Worm (Caenorhabditis elegans) whole organism, mixed stage, embryonic: Measurements from ENCODE around the gene W03C9.1.

Experiments used
- M03D4.4 ChIP-seq: sonication (generic microtip); optimal IDR thresholded peaks from 2 replicates; lab custom pipeline; 2017; ENCODE audit warnings: mild to moderate bottlenecking, missing genetic modification characterization, missing compliant biosample characterization
- bed-3 ChIP-seq: fragments of 200-800 bp; sonication (Bioruptor generic); optimal IDR thresholded peaks from 3 replicates; lab custom pipeline; 2018; ENCODE audit warnings: mild to moderate bottlenecking, missing genetic modification characterization, moderate library complexity, missing compliant biosample characterization
- blmp-1 ChIP-seq: fragments of 150-350 bp; optimal IDR thresholded peaks from 2 replicates; lab custom pipeline; 2014; ENCODE audit warnings: missing biosample characterization, missing genetic modification characterization
- ceh-39 ChIP-seq: fragments of 150-350 bp; optimal IDR thresholded peaks from 2 replicates; lab custom pipeline; 2014; ENCODE audit warnings: missing biosample characterization, missing genetic modification characterization
- ceh-83 ChIP-seq: fragments of 200-800 bp; sonication (Bioruptor generic); optimal IDR thresholded peaks from 2 replicates; lab custom pipeline; 2018; ENCODE audit warnings: mild to moderate bottlenecking, missing genetic modification characterization, missing compliant biosample characterization
- ces-1 ChIP-seq: fragments of 150-350 bp; optimal IDR thresholded peaks from 2 replicates; lab custom pipeline; 2014; ENCODE audit warnings: missing biosample characterization, missing genetic modification reagents, missing genetic modification characterization
- cnd-1 ChIP-seq: fragments of 200-800 bp; sonication (Bioruptor generic); optimal IDR thresholded peaks from 2 replicates; lab custom pipeline; 2018; ENCODE audit warnings: mild to moderate bottlenecking, missing genetic modification characterization, missing compliant biosample characterization
- drap-1 ChIP-seq: fragments of 200-800 bp; sonication (Bioruptor generic); optimal IDR thresholded peaks from 3 replicates; lab custom pipeline; 2018; ENCODE audit warnings: mild to moderate bottlenecking, missing genetic modification characterization, missing compliant biosample characterization
- elt-1 ChIP-seq: sonication (generic microtip); optimal IDR thresholded peaks from 2 replicates; lab custom pipeline; 2017; ENCODE audit warnings: missing genetic modification characterization, mild to moderate bottlenecking, missing compliant biosample characterization, antibody characterized with exemption, moderate library complexity, borderline replicate concordance; ENCODE audit not compliant: insufficient read depth
- flh-1 ChIP-seq: fragments of 200-800 bp; sonication (Bioruptor generic); optimal IDR thresholded peaks from 2 replicates; lab custom pipeline; 2018; ENCODE audit warnings: mild to moderate bottlenecking, missing genetic modification characterization, moderate library complexity, missing compliant biosample characterization
- ham-2 ChIP-seq: fragments of 200-800 bp; sonication (Bioruptor generic); optimal IDR thresholded peaks from 2 replicates; lab custom pipeline; 2018; ENCODE audit warnings: mild to moderate bottlenecking, missing genetic modification characterization, missing compliant biosample characterization
- hlh-1 ChIP-seq: fragments of 150-350 bp; optimal IDR thresholded peaks from 2 replicates; lab custom pipeline; 2014; ENCODE audit warnings: missing biosample characterization, missing genetic modification reagents, missing genetic modification characterization
- lin-13 ChIP-seq: fragments of 150-350 bp; optimal IDR thresholded peaks from 2 replicates; lab custom pipeline; 2014; ENCODE audit warnings: missing biosample characterization, missing genetic modification characterization
- lsy-2 ChIP-seq: fragments of 150-350 bp; optimal IDR thresholded peaks from 2 replicates; lab custom pipeline; 2014; ENCODE audit warnings: missing biosample characterization, missing genetic modification characterization
- mep-1 ChIP-seq: fragments of 150-350 bp; optimal IDR thresholded peaks from 2 replicates; lab custom pipeline; 2017; ENCODE audit warnings: missing biosample characterization, missing genetic modification reagents, missing genetic modification characterization, inconsistent platforms
- mls-2 ChIP-seq: sonication (generic microtip); optimal IDR thresholded peaks from 2 replicates; lab custom pipeline; 2016; ENCODE audit warnings: mild to moderate bottlenecking, missing genetic modification characterization, moderate library complexity, missing compliant biosample characterization
- nhr-12 ChIP-seq: fragments of 150-350 bp; optimal IDR thresholded peaks from 2 replicates; lab custom pipeline; 2014; ENCODE audit warnings: missing biosample characterization, missing genetic modification characterization
- nhr-2 ChIP-seq: fragments of 150-350 bp; optimal IDR thresholded peaks from 2 replicates; lab custom pipeline; 2014; ENCODE audit warnings: missing biosample characterization, missing genetic modification characterization
- nhr-237 ChIP-seq: fragments of 150-350 bp; optimal IDR thresholded peaks from 2 replicates; lab custom pipeline; 2014; ENCODE audit warnings: missing biosample characterization, missing genetic modification characterization
- nhr-28 ChIP-seq: fragments of 150-350 bp; optimal IDR thresholded peaks from 2 replicates; lab custom pipeline; 2014; ENCODE audit warnings: missing biosample characterization, missing genetic modification characterization
- nhr-76 ChIP-seq: sonication (generic microtip); optimal IDR thresholded peaks from 2 replicates; lab custom pipeline; 2017; ENCODE audit warnings: missing biosample characterization, missing genetic modification characterization
- pha-4 ChIP-seq: fragments of 150-350 bp; optimal IDR thresholded peaks from 2 replicates; lab custom pipeline; 2018; ENCODE audit warnings: missing biosample characterization, missing genetic modification reagents, missing genetic modification characterization
- sem-2 ChIP-seq: fragments of 200-800 bp; sonication (Bioruptor generic); optimal IDR thresholded peaks from 2 replicates; lab custom pipeline; 2018; ENCODE audit warnings: mild to moderate bottlenecking, missing genetic modification characterization, missing compliant biosample characterization
- snpc-4 ChIP-seq: fragments of 150-350 bp; optimal IDR thresholded peaks from 2 replicates; lab custom pipeline; 2014; ENCODE audit warnings: missing biosample characterization, missing genetic modification characterization
- sptf-1 ChIP-seq: sonication (generic microtip); optimal IDR thresholded peaks from 2 replicates; lab custom pipeline; 2017; ENCODE audit warnings: mild to moderate bottlenecking, missing genetic modification characterization, moderate library complexity, missing compliant biosample characterization
- tbx-8 ChIP-seq: fragments of 200-800 bp; sonication (Bioruptor generic); optimal IDR thresholded peaks from 2 replicates; lab custom pipeline; 2018; ENCODE audit warnings: mild to moderate bottlenecking, missing genetic modification characterization, moderate library complexity, missing compliant biosample characterization
- unc-120 ChIP-seq: sonication (generic microtip); optimal IDR thresholded peaks from 2 replicates; lab custom pipeline; 2017; ENCODE audit warnings: missing genetic modification characterization, missing compliant biosample characterization; ENCODE audit not compliant: poor library complexity, severe bottlenecking
- unc-39 ChIP-seq: fragments of 150-350 bp; optimal IDR thresholded peaks from 2 replicates; lab custom pipeline; 2014; ENCODE audit warnings: missing biosample characterization, missing genetic modification characterization
- unc-62 ChIP-seq: fragments of 150-350 bp; optimal IDR thresholded peaks from 2 replicates; lab custom pipeline; 2014; ENCODE audit warnings: missing biosample characterization, missing genetic modification reagents, missing genetic modification characterization
- zip-8 ChIP-seq: fragments of 150-350 bp; optimal IDR thresholded peaks from 2 replicates; lab custom pipeline; 2014; ENCODE audit warnings: missing biosample characterization, missing genetic modification characterization
- ztf-11 ChIP-seq: fragments of 150-350 bp; optimal IDR thresholded peaks from 2 replicates; lab custom pipeline; 2014; ENCODE audit warnings: missing biosample characterization, missing genetic modification characterization

The W03C9.1 gene

DNA sequence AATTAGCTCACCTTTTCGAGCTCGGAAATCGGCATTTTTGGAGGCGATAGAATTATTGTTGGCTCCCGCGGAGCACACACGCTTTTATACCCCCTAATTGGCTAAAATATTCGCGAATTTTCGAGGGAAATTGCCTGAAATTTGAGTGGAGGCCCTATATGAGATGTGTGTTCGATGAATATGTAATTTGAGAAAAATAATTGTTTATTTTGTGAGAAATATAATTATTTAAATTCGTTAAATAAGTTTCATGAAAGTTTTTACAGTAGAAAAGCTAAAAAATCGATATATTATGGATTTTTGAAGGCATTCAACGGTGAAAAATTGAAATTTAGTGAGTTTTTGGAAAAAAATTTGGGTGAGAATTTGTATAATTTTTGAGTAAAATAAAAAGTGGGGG lies 11.7 kb upstream of the W03C9.1 start, which contains the start of gene acbp-6:
TSS of gene acbp-6 (minus strand) at position 101 of the 400 bp plus-strand sequence.
- TF ChIP-seq cnd-1 (no peak), pha-4 (tag; lab: Kevin White, UChicago) (no peak), unc-62 (GFP tag; lab: Kevin White, UChicago) (no peak), bed-3 (GFP tag; lab: Kevin White, UChicago) (no peak), mls-2 (tag; lab: Kevin White, UChicago) (no peak), tbx-8 (no peak)
- TF ChIP-seq, all 35 proteins: peak for 0

DNA sequence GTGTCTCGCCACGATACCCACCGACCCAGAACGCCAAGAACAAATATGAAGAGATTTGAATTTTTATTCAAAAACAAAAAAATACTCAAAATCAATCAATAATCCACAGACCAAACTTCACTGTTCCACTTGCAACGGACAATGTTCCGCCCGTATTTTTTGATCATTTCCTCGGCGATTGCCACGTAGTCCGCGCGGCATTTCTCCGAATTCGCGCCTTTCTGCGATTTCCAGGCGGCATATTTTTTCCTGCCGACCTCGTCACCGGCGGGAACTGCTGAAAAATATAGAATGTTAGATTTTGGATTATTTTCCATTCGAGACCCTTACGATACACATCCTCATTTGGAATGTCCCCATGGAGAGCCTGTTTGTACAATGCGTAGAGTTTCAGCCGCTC lies 10.3 kb upstream of the W03C9.1 start:
- TF ChIP-seq flh-1 (GFP tag; lab: Kevin White, UChicago), result no peak
- TF ChIP-seq M03D4.4 (tag; lab: Kevin White, UChicago), result no peak
- TF ChIP-seq lin-13 (tag; lab: Kevin White, UChicago), result no peak
- no peak for TF ChIP-seq snpc-4 (tag; lab: Kevin White, UChicago)
- TF ChIP-seq pha-4 (tag; lab: Kevin White, UChicago), result no peak
- no peak for TF ChIP-seq ces-1
- no peak for TF ChIP-seq ceh-83
- no peak for TF ChIP-seq elt-1
- no peak for TF ChIP-seq lsy-2 (tag; lab: Kevin White, UChicago)
- TF ChIP-seq unc-120 (tag; lab: Kevin White, UChicago), result no peak
- TF ChIP-seq hlh-1 (tag; lab: Kevin White, UChicago), result no peak
- no peak for TF ChIP-seq zip-8 (tag; lab: Kevin White, UChicago)
- TF ChIP-seq sem-2 (GFP tag; lab: Kevin White, UChicago), result no peak
- TF ChIP-seq nhr-2, result no peak
- TF ChIP-seq nhr-76 (tag; lab: Kevin White, UChicago), result no peak
- no peak for TF ChIP-seq nhr-28 (tag; lab: Kevin White, UChicago)
- no peak for TF ChIP-seq nhr-12 (tag; lab: Kevin White, UChicago)
- TF ChIP-seq nhr-237 (tag; lab: Kevin White, UChicago), result no peak

DNA sequence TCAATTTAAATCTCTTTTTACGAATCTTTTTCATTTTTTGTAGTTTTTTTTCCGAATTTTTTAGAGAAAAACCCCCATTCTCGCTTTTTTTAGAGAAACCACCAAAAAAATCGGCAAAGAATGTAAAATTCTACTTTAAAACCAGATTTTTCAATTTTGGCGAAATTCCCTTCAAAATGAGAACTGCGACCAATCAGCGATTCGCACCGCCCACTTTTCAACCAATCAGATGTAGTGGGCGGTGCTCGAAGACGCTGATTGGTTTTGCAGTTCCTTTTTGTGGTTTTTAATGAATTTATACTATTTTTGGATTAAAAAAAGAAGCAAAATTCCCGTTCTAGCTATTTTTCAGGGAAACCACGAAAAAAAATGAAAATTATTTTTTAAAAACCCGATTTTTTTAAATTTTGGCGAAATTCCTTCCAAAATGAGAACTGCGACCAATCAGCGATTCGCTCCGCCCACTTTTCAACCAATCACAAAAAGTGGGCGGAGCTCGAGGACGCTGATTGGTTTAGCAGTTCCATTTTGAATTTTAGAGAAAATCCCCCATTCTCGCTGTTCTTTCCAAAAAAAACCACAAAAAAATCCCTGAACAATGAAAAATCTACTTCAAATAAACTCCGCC lies 9.2 kb upstream of the W03C9.1 start:
- TF ChIP-seq flh-1 (GFP tag; lab: Kevin White, UChicago) (no peak), nhr-76 (tag; lab: Kevin White, UChicago) (no peak)

DNA sequence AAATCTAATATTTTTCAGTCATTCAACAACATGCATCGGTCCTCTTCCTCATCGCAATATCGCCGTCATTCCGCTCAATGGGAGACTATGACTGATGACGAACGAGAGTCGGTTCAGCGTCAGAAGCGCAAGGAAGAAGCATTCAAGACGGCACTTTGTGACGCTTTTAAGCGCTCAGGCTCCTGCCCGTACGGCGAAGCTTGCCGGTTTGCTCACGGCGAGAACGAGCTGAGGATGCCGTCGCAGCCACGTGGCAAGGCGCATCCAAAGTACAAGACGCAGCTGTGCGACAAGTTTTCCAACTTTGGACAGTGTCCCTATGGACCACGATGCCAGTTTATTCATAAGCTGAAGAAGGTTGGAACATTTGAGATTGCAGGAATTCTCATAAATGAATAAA lies 7.1 kb upstream of the W03C9.1 start:
- no peak for TF ChIP-seq tbx-8
- no peak for TF ChIP-seq blmp-1 (tag; lab: Kevin White, UChicago)
- no peak for TF ChIP-seq drap-1
- TF ChIP-seq nhr-28 (tag; lab: Kevin White, UChicago), result no peak
- TF ChIP-seq elt-1, result no peak
- no peak for TF ChIP-seq snpc-4 (tag; lab: Kevin White, UChicago)
- TF ChIP-seq lin-13 (tag; lab: Kevin White, UChicago), result no peak
- no peak for TF ChIP-seq sptf-1 (tag; lab: Kevin White, UChicago)
- no peak for TF ChIP-seq nhr-76 (tag; lab: Kevin White, UChicago)
- no peak for TF ChIP-seq ztf-11 (tag; lab: Kevin White, UChicago)
- TF ChIP-seq sem-2 (GFP tag; lab: Kevin White, UChicago), result no peak
- TF ChIP-seq mep-1 (tag; lab: Kevin White, UChicago), result no peak
- no peak for TF ChIP-seq flh-1 (GFP tag; lab: Kevin White, UChicago)
- TF ChIP-seq pha-4 (tag; lab: Kevin White, UChicago), result no peak
- TF ChIP-seq nhr-12 (tag; lab: Kevin White, UChicago), result no peak
- no peak for TF ChIP-seq unc-62 (GFP tag; lab: Kevin White, UChicago)
- TF ChIP-seq, all 35 proteins: peak for 0

DNA sequence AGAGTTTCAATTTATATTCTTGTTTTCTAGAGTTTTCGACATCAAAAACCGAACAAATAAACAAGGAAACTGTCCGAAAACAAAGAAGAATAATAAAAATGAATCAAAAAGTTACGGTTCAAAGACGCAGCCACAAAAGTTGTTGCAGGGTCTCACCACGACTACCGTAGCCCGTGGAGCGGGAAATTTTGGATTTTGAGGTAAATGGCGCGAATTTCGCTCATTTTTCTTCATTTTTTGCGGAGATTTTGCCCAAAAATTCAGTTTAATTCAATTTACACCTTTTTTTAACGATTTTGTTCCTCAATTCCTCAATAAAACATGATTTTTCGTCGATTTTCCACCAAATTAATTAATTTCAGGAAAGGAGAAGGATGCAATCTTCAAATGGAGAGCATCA lies 6.3 kb upstream of the W03C9.1 start, which contains the start of gene mex-1:
TSS of gene mex-1 (plus strand) at position 363 of the 400 bp plus-strand sequence.
- TF ChIP-seq nhr-28 (tag; lab: Kevin White, UChicago) (no peak), ztf-11 (tag; lab: Kevin White, UChicago) (no peak), nhr-237 (tag; lab: Kevin White, UChicago) (no peak), mls-2 (tag; lab: Kevin White, UChicago) (no peak), nhr-12 (tag; lab: Kevin White, UChicago) (no peak), ceh-39 (tag; lab: Kevin White, UChicago) (no peak), nhr-2 (no peak), M03D4.4 (tag; lab: Kevin White, UChicago) (no peak), hlh-1 (tag; lab: Kevin White, UChicago) (no peak), unc-62 (GFP tag; lab: Kevin White, UChicago) (no peak), lin-13 (tag; lab: Kevin White, UChicago) (no peak), ham-2 (GFP tag; lab: Kevin White, UChicago) (no peak), elt-1 (no peak), unc-39 (tag; lab: Kevin White, UChicago) (no peak), bed-3 (GFP tag; lab: Kevin White, UChicago) (no peak), cnd-1 (no peak), ceh-83 (no peak)
